Fruit fly (Drosophila melanogaster) whole organism, larva: Measurements from ENCODE around the gene psd.
A peak's percentile ranks its signal among the peaks of the same experiment; 100 is the strongest.

ENCODE experiments used
- noc ChIP-seq: fragments of 200-800 bp; sonication (Bioruptor generic); optimal IDR thresholded peaks from 3 replicates; lab custom pipeline; 2019; ENCODE audit warnings: missing biosample characterization, mild to moderate bottlenecking, missing genetic modification characterization, moderate library complexity

The psd gene

DNA sequence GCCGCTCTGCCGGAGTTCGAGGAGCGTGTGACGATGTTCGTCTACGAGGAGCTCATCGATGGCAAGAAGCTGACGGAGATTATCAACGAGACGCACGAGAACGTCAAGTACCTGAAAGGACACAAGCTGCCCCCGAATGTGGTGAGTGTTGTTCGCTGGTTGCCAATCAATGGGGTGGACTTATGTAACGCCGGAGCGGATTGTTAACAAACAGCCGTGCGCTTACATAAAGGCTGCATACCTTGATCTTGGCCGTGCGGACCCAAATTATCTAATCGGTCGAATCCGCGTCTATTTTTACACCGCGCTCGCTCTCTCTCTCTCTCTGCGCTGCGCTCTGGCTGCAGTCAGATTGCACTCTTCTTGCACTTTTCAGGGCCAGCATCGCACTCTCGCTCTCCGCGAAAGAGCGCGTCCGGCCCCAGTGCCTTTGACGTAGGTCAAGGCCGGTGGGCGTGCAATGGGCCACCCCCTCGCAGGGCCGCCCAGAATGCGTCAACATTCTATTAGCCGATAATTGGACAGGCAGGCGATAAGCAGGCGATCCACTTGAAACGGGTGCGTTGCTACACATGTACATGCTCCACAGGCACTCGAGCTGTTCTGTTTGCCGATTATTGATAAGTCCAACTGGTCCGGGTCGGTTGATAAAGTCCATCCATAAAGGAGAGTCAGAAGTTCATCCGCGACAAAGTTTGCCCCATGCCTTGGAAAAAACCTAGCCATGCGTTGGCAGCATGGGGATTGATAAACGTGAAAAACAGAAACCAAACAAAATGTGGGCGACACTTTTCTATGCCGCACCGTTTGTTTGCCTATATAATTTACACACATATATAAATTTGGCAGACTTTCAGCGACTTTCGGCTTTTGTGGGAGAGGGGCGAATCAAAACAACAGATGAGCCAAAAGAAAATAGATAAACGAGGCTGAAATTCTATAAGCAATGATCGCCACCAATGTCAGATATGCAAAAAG lies 20.2 kb downstream of the psd start:
- no peak for TF ChIP-seq noc (tag; lab: Kevin White, UChicago)

DNA sequence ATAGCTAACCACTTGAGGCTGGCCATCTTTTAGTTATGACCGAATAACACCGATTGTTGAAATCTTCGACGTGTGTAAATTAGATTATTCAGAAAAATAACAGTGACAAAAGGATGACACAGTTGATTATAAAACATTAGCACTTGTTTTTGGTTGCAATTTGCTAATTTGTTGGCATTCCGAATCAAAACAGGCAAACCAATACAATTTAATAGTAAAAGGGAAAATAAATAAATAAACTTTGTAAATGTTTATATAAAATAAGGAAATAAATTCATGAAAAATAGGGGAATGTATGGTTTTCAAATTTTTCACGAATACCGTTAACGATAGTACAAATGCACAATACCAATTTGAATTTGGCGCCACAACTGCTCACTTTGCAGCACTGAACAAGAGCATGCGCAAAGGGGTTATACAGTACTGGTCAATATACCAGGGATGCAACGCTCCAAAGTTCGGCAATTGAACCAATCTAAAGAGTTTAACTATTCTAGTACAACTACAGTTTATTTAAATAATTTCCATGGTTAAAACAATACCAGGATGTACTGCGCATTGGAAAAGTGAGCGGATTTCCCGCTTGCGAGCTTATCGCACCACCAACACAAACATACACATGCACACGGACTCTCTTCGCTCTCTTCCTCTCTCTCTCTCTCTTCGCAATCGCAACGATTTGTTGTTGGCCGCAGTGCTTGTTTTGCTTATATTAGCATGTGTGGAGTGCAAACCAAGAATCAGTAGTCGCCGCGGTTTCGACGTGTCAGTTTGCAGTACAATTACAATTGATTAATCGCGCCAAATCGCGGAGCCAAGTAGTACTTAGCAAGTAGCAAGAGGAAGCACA lies 21.3 kb downstream of the psd start, which contains the start of the genes Sfp26Ad and Gpdh1:
TSS of gene Sfp26Ad (minus strand) at position 76 of the 850 bp plus-strand sequence.
TSS of gene Gpdh1 (plus strand) at position 415 of the 850 bp plus-strand sequence.
- peak; percentile 77 for TF ChIP-seq noc (tag; lab: Kevin White, UChicago)

DNA sequence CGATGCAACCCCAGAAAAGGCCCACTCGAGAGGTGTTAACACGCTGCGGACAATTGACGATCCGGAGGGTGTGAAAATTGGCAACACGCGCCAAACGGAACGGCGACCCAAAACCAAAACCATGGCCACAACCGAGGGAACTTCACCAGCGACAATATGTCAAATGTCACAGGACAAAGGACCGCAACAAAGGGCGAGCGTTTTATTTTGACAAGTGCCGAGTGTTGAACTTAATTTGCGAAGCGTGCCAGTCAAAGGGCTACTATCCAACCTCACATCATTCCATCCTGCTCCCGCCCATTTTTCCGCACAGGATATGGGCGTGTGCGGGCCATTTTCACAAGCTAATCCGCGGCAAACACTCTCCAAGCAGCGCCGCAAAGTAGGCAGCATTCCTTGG lies 37.4 kb downstream of the psd start:
- TF ChIP-seq noc (tag; lab: Kevin White, UChicago) = no peak

- no peak for TF ChIP-seq noc (tag; lab: Kevin White, UChicago)
Observed at dm6 chr2L:5925637-5926036, 39.1 kb downstream of the psd start, which contains the start of gene dsf. dsf (plus strand) TSS chr2L:5925937.

DNA sequence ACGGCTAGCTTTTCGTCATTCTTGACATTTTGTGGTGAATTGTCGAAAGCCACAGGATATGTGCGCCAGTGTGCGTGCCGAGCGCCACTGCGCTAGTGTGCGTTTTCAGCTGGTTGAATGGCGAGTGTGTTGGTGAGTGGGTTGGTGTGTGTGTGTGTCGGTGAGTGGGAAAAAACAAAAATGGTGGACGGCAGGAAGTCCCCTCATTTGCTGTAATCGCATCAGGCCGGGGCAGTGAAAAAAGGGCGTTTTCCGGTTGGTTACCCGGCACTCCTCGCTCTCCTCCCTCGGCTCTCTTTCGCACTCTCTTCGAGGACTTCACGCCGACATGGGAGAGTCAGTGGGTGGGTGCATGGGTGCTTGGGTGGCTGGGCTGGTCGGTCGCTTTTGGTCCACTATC lies 39.6 kb downstream of the psd start:
- TF ChIP-seq noc (tag; lab: Kevin White, UChicago) = no peak

- no peak for TF ChIP-seq noc (tag; lab: Kevin White, UChicago)
Observed at dm6 chr2L:5923603-5924138, 41.1 kb downstream of the psd start, which contains the start of gene CG9016. CG9016 (minus strand) TSS chr2L:5923653.
